Worm (Caenorhabditis elegans) whole organism, L4 larva: ENCODE measurements around the gene R05G6.5.
A peak's percentile ranks its signal among the peaks of the same experiment; 100 is the strongest.

Experiments used
- F44E2.7 ChIP-seq: fragments of 200-800 bp; sonication (Bioruptor generic); IDR thresholded peaks from 2 replicates; pipeline ENCODE4 v2.1.2; 2022; ENCODE audit warnings: missing genetic modification characterization, missing compliant biosample characterization
- F49E8.2 ChIP-seq: sonication (generic microtip); optimal IDR thresholded peaks from 2 replicates; lab custom pipeline; 2016; ENCODE audit warnings: missing compliant biosample characterization, mild to moderate bottlenecking, missing genetic modification characterization, borderline replicate concordance
- R02D3.7 ChIP-seq: fragments of 150-350 bp; sonication (generic microtip); optimal IDR thresholded peaks from 3 replicates; lab custom pipeline; 2014; ENCODE audit warnings: missing biosample characterization, missing genetic modification characterization
- daf-12 ChIP-seq: fragments of 150-350 bp; optimal IDR thresholded peaks from 2 replicates; lab custom pipeline; 2014; ENCODE audit warnings: missing biosample characterization, missing genetic modification reagents, missing genetic modification characterization
- dmd-6 ChIP-seq: fragments of 200-800 bp; sonication (Bioruptor generic); IDR thresholded peaks from 2 replicates; pipeline ENCODE4 v1.3.6; 2022; ENCODE audit warnings: missing genetic modification reagents, missing genetic modification characterization, missing compliant biosample characterization
- dve-1 ChIP-seq: sonication (generic microtip); optimal IDR thresholded peaks from 2 replicates; lab custom pipeline; 2017; ENCODE audit warnings: antibody characterized with exemption, mild to moderate bottlenecking, missing genetic modification characterization, missing compliant biosample characterization; ENCODE audit not compliant: insufficient read depth
- egl-27 ChIP-seq: sonication (generic microtip); optimal IDR thresholded peaks from 3 replicates; lab custom pipeline; 2017; ENCODE audit warnings: missing biosample characterization, missing genetic modification reagents, missing genetic modification characterization
- egl-43 ChIP-seq: fragments of 200-800 bp; sonication (Bioruptor generic); IDR thresholded peaks from 2 replicates; pipeline ENCODE4 v1.3.6; 2022; ENCODE audit warnings: missing genetic modification reagents, missing genetic modification characterization, missing compliant biosample characterization
- fkh-10 ChIP-seq: fragments of 150-350 bp; optimal IDR thresholded peaks from 2 replicates; lab custom pipeline; 2014; ENCODE audit warnings: missing biosample characterization, missing genetic modification reagents, missing genetic modification characterization
- fos-1 ChIP-seq: fragments of 150-350 bp; optimal IDR thresholded peaks from 2 replicates; lab custom pipeline; 2014; ENCODE audit warnings: missing biosample characterization, missing genetic modification characterization
- gei-8 ChIP-seq: fragments of 200-800 bp; sonication (Bioruptor generic); optimal IDR thresholded peaks from 2 replicates; lab custom pipeline; 2018; ENCODE audit warnings: mild to moderate bottlenecking, missing genetic modification characterization, missing compliant biosample characterization
- lin-29 ChIP-seq: fragments of 200-800 bp; sonication (Bioruptor generic); IDR thresholded peaks from 2 replicates; pipeline ENCODE4 v1.3.6; 2022; ENCODE audit warnings: missing genetic modification reagents, missing genetic modification characterization, missing compliant biosample characterization
- lin-38 ChIP-seq: fragments of 200-800 bp; sonication (Bioruptor generic); IDR thresholded peaks from 2 replicates; pipeline ENCODE4 v1.3.6; 2022; ENCODE audit warnings: missing genetic modification reagents, missing genetic modification characterization, missing compliant biosample characterization
- lin-39 ChIP-seq: fragments of 150-350 bp; optimal IDR thresholded peaks from 2 replicates; lab custom pipeline; 2014; ENCODE audit warnings: missing biosample characterization, missing genetic modification reagents, missing genetic modification characterization
- mdl-1 ChIP-seq, 2 experiments: fragments of 150-350 bp in 1 of 2; sonication (generic microtip) in 1 of 2; optimal IDR thresholded peaks; 2 replicates each; lab custom pipeline; 2014 to 2017; ENCODE audit warnings: missing biosample characterization in 2 of 2, missing genetic modification characterization in 2 of 2
- mxl-2 ChIP-seq: fragments of 200-800 bp; sonication (Bioruptor generic); conservative IDR thresholded peaks from 2 replicates; pipeline ENCODE4 v1.3.6; 2022; ENCODE audit warnings: missing genetic modification reagents, missing genetic modification characterization, missing compliant biosample characterization
- mxl-3 ChIP-seq: fragments of 200-800 bp; sonication (Bioruptor generic); optimal IDR thresholded peaks from 2 replicates; lab custom pipeline; 2018; ENCODE audit warnings: mild to moderate bottlenecking, missing genetic modification characterization, missing compliant biosample characterization
- nhr-28 ChIP-seq: fragments of 150-350 bp; optimal IDR thresholded peaks from 2 replicates; lab custom pipeline; 2014; ENCODE audit warnings: missing biosample characterization, missing genetic modification characterization
- nhr-41 ChIP-seq: fragments of 200-800 bp; sonication (Bioruptor generic); IDR thresholded peaks from 2 replicates; pipeline ENCODE4 v1.3.6; 2022; ENCODE audit warnings: missing genetic modification reagents, missing genetic modification characterization, missing compliant biosample characterization
- pqm-1 ChIP-seq: sonication (generic microtip); optimal IDR thresholded peaks from 2 replicates; lab custom pipeline; 2017; ENCODE audit warnings: missing biosample characterization, missing genetic modification characterization
- saeg-2 ChIP-seq: fragments of 200-800 bp; sonication (Bioruptor generic); IDR thresholded peaks from 2 replicates; pipeline ENCODE4 v1.3.6; 2022; ENCODE audit warnings: missing genetic modification reagents, missing genetic modification characterization, missing compliant biosample characterization
- sdz-12 ChIP-seq: fragments of 200-800 bp; sonication (Bioruptor generic); optimal IDR thresholded peaks from 2 replicates; lab custom pipeline; 2018; ENCODE audit warnings: mild to moderate bottlenecking, missing genetic modification characterization, missing compliant biosample characterization
- snpc-4 ChIP-seq: fragments of 150-350 bp; optimal IDR thresholded peaks from 2 replicates; lab custom pipeline; 2014; ENCODE audit warnings: missing biosample characterization, missing genetic modification characterization
- tag-97 ChIP-seq: fragments of 200-800 bp; sonication (Bioruptor generic); IDR thresholded peaks from 2 replicates; pipeline ENCODE4 v1.3.6; 2022; ENCODE audit warnings: missing genetic modification characterization, missing compliant biosample characterization
- tra-1 ChIP-seq: fragments of 200-800 bp; sonication (Bioruptor generic); IDR thresholded peaks from 2 replicates; pipeline ENCODE4 v1.3.6; 2022; ENCODE audit warnings: missing genetic modification reagents, missing genetic modification characterization, missing compliant biosample characterization
- unc-130 ChIP-seq: sonication (generic microtip); optimal IDR thresholded peaks from 2 replicates; lab custom pipeline; 2016; ENCODE audit warnings: missing genetic modification reagents, missing genetic modification characterization, missing compliant biosample characterization
- unc-62 ChIP-seq, 3 experiments: fragments of 150-350 bp in 1 of 3; sonication (generic microtip); optimal IDR thresholded peaks in 2 of 3; peaks in 1 of 3; 1 replicate in 1 of 3; 2 replicates in 2 of 3; lab custom pipeline; 2014 to 2017; ENCODE audit warnings: missing biosample characterization in 3 of 3, missing genetic modification characterization in 3 of 3, missing genetic modification reagents in 3 of 3, missing genotype in 1 of 3
- zip-2 ChIP-seq: fragments of 150-350 bp; optimal IDR thresholded peaks from 2 replicates; lab custom pipeline; 2014; ENCODE audit warnings: missing biosample characterization, missing genetic modification characterization
- ztf-11 ChIP-seq: fragments of 150-350 bp; optimal IDR thresholded peaks from 2 replicates; lab custom pipeline; 2014; ENCODE audit warnings: missing biosample characterization, missing genetic modification characterization

The R05G6.5 gene

ce11 chrIV:7467170-7467569 lies 41.0 kb upstream of the R05G6.5 start:
- TF ChIP-seq dve-1 (tag; lab: Kevin White, UChicago) (no peak), tag-97 (GFP tag; lab: Robert Waterston, UW) (no peak), lin-39 (tag; lab: Kevin White, UChicago) (no peak), pqm-1 (tag; lab: Kevin White, UChicago) (peak; percentile 48), lin-38 (GFP tag; lab: Robert Waterston, UW) (no peak), unc-62 (GFP tag; optimal IDR thresholded peaks at IDR 0.05 in 1 of 2; lab: Kevin White, UChicago) (no peak), unc-62 (tag; optimal IDR thresholded peaks at IDR 0.05; lab: Kevin White, UChicago) (no peak), ztf-11 (tag; lab: Kevin White, UChicago) (no peak), mxl-2 (GFP tag; lab: Robert Waterston, UW) (no peak), tra-1 (GFP tag; lab: Robert Waterston, UW) (0 out of 2 replicates have a peak, but pooled peaks have one; percentile 15)
- TF ChIP-seq, all 104 proteins: peak for 2

DNA sequence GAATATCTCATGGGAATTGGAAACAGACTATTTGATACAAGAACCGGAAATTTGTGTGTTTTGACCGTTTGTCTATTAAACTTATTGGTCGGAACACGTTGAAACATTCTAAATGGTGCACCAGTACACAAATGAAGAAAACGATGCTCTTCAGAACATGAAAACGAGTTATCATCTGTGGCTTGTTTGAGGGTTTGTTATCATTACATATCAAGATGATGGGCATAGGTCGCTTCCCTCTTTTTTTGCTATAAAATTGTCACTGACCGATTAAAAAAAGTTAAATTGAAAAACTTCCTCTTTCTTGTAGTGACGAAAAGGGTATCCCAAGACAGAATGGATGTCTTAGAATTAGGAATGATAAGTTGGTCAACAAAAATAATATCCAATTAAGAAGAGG lies 39.5 kb upstream of the R05G6.5 start:
- no peak for TF ChIP-seq saeg-2 (GFP tag; lab: Robert Waterston, UW)
- TF ChIP-seq pqm-1 (tag; lab: Kevin White, UChicago) = peak; percentile 72
- no peak for TF ChIP-seq R02D3.7 (tag; lab: Kevin White, UChicago)
- peak in 1 of 2 experiments; percentile 9 for TF ChIP-seq unc-62 (GFP tag; optimal IDR thresholded peaks at IDR 0.05 in 1 of 2; lab: Kevin White, UChicago)
- no peak for TF ChIP-seq unc-62 (tag; optimal IDR thresholded peaks at IDR 0.05; lab: Kevin White, UChicago)
- TF ChIP-seq egl-27 (tag; lab: Kevin White, UChicago) = no peak

ce11 chrIV:7469782-7470413 lies 38.3 kb upstream of the R05G6.5 start, which contains the start of gene F55G1.7:
Gene F55G1.7 (minus strand): TSS chrIV:7469832.
- TF ChIP-seq zip-2 (no peak), R02D3.7 (tag; lab: Kevin White, UChicago) (no peak), gei-8 (no peak), fkh-10 (GFP tag; lab: Kevin White, UChicago) (no peak), sdz-12 (no peak), dmd-6 (GFP tag; lab: Robert Waterston, UW) (peak; percentile 40), unc-62 (GFP tag; optimal IDR thresholded peaks at IDR 0.05 in 1 of 2; lab: Kevin White, UChicago) (peak in 1 of 2 experiments; percentile 85), unc-62 (tag; optimal IDR thresholded peaks at IDR 0.05; lab: Kevin White, UChicago) (no peak), lin-29 (no peak), mdl-1 (tag; optimal IDR thresholded peaks at IDR 0.05; lab: Kevin White, UChicago) (peak in 1 of 2 experiments; percentile 12), snpc-4 (no peak), F44E2.7 (GFP tag; lab: Robert Waterston, UW) (no peak), nhr-41 (GFP tag; lab: Robert Waterston, UW) (no peak), F49E8.2 (tag; lab: Kevin White, UChicago) (no peak), daf-12 (no peak), nhr-28 (tag; lab: Kevin White, UChicago) (peak; percentile 12)

DNA sequence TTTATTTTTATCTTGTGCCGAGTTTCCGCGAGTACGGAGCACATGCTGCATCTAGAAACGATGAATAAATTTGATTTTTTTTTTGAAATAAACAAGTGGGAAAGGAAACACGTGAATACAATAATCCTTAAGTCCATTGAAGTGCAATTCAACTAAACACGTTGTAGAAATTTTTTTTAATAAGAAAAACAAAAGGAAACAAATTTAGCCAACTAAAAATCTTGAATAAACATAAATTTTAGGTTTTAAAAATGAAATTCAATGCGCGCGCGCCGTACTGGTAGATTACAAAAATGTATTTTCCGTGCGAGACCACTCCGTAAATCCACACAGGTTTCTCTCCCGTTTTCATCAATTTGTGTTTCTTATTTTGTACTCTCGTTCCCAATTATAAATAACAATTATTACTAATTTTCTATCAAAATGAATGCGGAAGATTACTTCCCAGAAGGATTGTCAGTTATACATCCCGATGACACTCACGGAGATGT lies 35.0 kb upstream of the R05G6.5 start, which contains the start of the genes plk-3 and F55G1.6:
plk-3 (minus strand) TSS at position 51 of the 491 bp plus-strand sequence.
F55G1.6 (plus strand) TSS at position 359 of the 491 bp plus-strand sequence.
- no peak for TF ChIP-seq mxl-3
- peak; percentile 11 for TF ChIP-seq unc-130

DNA sequence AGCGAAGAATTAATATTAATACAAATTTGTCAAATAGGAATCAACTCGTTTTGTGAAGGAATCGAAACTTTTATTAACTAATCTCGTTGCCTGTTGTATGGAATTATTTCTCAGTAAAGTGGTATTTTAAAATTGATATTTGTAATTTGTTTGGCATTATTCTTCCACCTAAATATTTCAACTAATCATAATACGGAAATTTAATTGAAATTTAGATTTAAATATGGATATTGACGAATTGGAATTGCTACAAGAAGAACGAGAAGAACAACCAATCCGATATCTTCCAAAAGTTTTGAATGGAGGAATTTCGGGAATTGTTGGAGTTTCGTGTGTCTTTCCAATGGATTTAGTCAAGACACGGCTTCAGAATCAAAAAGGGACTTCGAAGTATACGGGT lies 33.3 kb upstream of the R05G6.5 start, which contains the start of gene slc-25A18.2:
slc-25A18.2 (plus strand) TSS at position 216 of the 400 bp plus-strand sequence.
- no peak for TF ChIP-seq sdz-12
- no peak for TF ChIP-seq F49E8.2 (tag; lab: Kevin White, UChicago)
- no peak for TF ChIP-seq egl-43
- TF ChIP-seq fos-1 (tag; lab: Kevin White, UChicago) = no peak
- TF ChIP-seq unc-62 (GFP tag; optimal IDR thresholded peaks at IDR 0.05 in 1 of 2; lab: Kevin White, UChicago) = peak in 1 of 2 experiments; percentile 68
- no peak for TF ChIP-seq unc-62 (tag; optimal IDR thresholded peaks at IDR 0.05; lab: Kevin White, UChicago)
